Worm (Caenorhabditis elegans) whole organism, L1 larva: ENCODE data around the gene F18E9.1.

Experiments
- C16A3.4 ChIP-seq: fragments of 150-350 bp; optimal IDR thresholded peaks from 2 replicates; lab custom pipeline; 2014; ENCODE audit warnings: missing biosample characterization, missing genetic modification characterization
- C34B4.2 ChIP-seq: sonication (generic microtip); optimal IDR thresholded peaks from 2 replicates; lab custom pipeline; 2017; ENCODE audit warnings: mild to moderate bottlenecking, missing genetic modification characterization, missing compliant biosample characterization
- F16B12.6 ChIP-seq: fragments of 150-350 bp; optimal IDR thresholded peaks from 2 replicates; lab custom pipeline; 2014; ENCODE audit warnings: missing biosample characterization, missing genetic modification characterization
- aha-1 ChIP-seq: fragments of 150-350 bp; optimal IDR thresholded peaks from 2 replicates; lab custom pipeline; 2014; ENCODE audit warnings: missing biosample characterization, missing genetic modification characterization
- aly-2 ChIP-seq: fragments of 150-350 bp; optimal IDR thresholded peaks from 2 replicates; lab custom pipeline; 2014; ENCODE audit warnings: missing biosample characterization, missing genetic modification characterization
- ama-1 ChIP-seq: fragments of 150-350 bp; optimal IDR thresholded peaks from 2 replicates; lab custom pipeline; 2014
- blmp-1 ChIP-seq: fragments of 150-350 bp; optimal IDR thresholded peaks from 2 replicates; lab custom pipeline; 2014; ENCODE audit warnings: missing biosample characterization, missing genetic modification characterization
- ceh-8 ChIP-seq: fragments of 200-800 bp; sonication (Bioruptor generic); optimal IDR thresholded peaks from 2 replicates; lab custom pipeline; 2018; ENCODE audit warnings: mild to moderate bottlenecking, missing genetic modification characterization, moderate library complexity, missing compliant biosample characterization
- ceh-82 ChIP-seq, 3 experiments: fragments of 150-350 bp in 1 of 3; sonication (generic microtip) in 2 of 3; optimal IDR thresholded peaks; 2 replicates each; lab custom pipeline; 2014 to 2017; ENCODE audit warnings: missing biosample characterization in 3 of 3, missing genetic modification characterization in 3 of 3
- ceh-90 ChIP-seq: sonication (generic microtip); optimal IDR thresholded peaks from 2 replicates; lab custom pipeline; 2016; ENCODE audit warnings: missing genetic modification characterization, missing compliant biosample characterization
- dpl-1 ChIP-seq, 3 experiments: fragments of 150-350 bp in 2 of 3; sonication (generic microtip) in 1 of 3; optimal IDR thresholded peaks; 2 replicates each; lab custom pipeline; 2014 to 2017; ENCODE audit warnings: missing biosample characterization in 3 of 3, missing genetic modification characterization in 3 of 3, missing genetic modification reagents in 3 of 3
- dsc-1 ChIP-seq: sonication (generic microtip); optimal IDR thresholded peaks from 2 replicates; lab custom pipeline; 2016; ENCODE audit warnings: mild to moderate bottlenecking, missing genetic modification characterization, missing compliant biosample characterization
- efl-3 ChIP-seq: fragments of 200-800 bp; sonication (Bioruptor generic); optimal IDR thresholded peaks from 2 replicates; lab custom pipeline; 2018; ENCODE audit warnings: mild to moderate bottlenecking, missing genetic modification characterization, missing compliant biosample characterization
- egl-13 ChIP-seq: sonication (generic microtip); optimal IDR thresholded peaks from 2 replicates; lab custom pipeline; 2016; ENCODE audit warnings: missing genotype, missing genetic modification reagents, missing genetic modification characterization, missing compliant biosample characterization
- elt-2 ChIP-seq: sonication (generic microtip); optimal IDR thresholded peaks from 2 replicates; lab custom pipeline; 2016; ENCODE audit warnings: missing genetic modification characterization, mild to moderate bottlenecking, inconsistent platforms, missing compliant biosample characterization, missing genetic modification reagents
- elt-3 ChIP-seq, 6 experiments: fragments of 150-350 bp in 1 of 6; sonication (generic microtip); optimal IDR thresholded peaks; 2 replicates each; lab custom pipeline; 2017 to 2018; ENCODE audit warnings: missing biosample characterization in 6 of 6, missing genetic modification characterization in 6 of 6, inconsistent platforms in 1 of 6
- ets-5 ChIP-seq: fragments of 200-800 bp; sonication (Bioruptor generic); IDR thresholded peaks from 2 replicates; pipeline ENCODE4 v1.3.6; 2022; ENCODE audit warnings: missing genetic modification characterization, missing compliant biosample characterization
- hpl-2 ChIP-seq: fragments of 150-350 bp; optimal IDR thresholded peaks from 2 replicates; lab custom pipeline; 2014; ENCODE audit warnings: missing biosample characterization, missing genetic modification reagents, missing genetic modification characterization
- lin-14 ChIP-seq: fragments of 200-800 bp; sonication (Bioruptor generic); optimal IDR thresholded peaks from 2 replicates; lab custom pipeline; 2018; ENCODE audit warnings: mild to moderate bottlenecking, missing genetic modification characterization, moderate library complexity, missing compliant biosample characterization
- lin-39 ChIP-seq: fragments of 150-350 bp; optimal IDR thresholded peaks from 2 replicates; lab custom pipeline; 2014; ENCODE audit warnings: missing biosample characterization, missing genetic modification reagents, missing genetic modification characterization
- lir-3 ChIP-seq: sonication (generic microtip); optimal IDR thresholded peaks from 2 replicates; lab custom pipeline; 2016; ENCODE audit warnings: mild to moderate bottlenecking, missing genetic modification characterization, moderate library complexity, missing compliant biosample characterization; ENCODE audit not compliant: poor library complexity
- lsy-2 ChIP-seq, 2 experiments: fragments of 150-350 bp; optimal IDR thresholded peaks; 2 replicates each; lab custom pipeline; 2014; ENCODE audit warnings: missing biosample characterization in 2 of 2, missing genetic modification characterization in 2 of 2
- mef-2 ChIP-seq: fragments of 150-350 bp; optimal IDR thresholded peaks from 2 replicates; lab custom pipeline; 2014; ENCODE audit warnings: missing biosample characterization, missing genetic modification characterization
- mep-1 ChIP-seq: fragments of 150-350 bp; optimal IDR thresholded peaks from 2 replicates; lab custom pipeline; 2014; ENCODE audit warnings: missing biosample characterization, missing genetic modification characterization
- nhr-11 ChIP-seq: fragments of 150-350 bp; optimal IDR thresholded peaks from 2 replicates; lab custom pipeline; 2014; ENCODE audit warnings: missing biosample characterization, missing genetic modification characterization
- nhr-12 ChIP-seq: sonication (generic microtip); optimal IDR thresholded peaks from 2 replicates; lab custom pipeline; 2017; ENCODE audit warnings: missing biosample characterization, missing genetic modification characterization
- nhr-19 ChIP-seq: fragments of 200-800 bp; sonication (Bioruptor generic); conservative IDR thresholded peaks from 2 replicates; pipeline ENCODE4 v1.3.6; 2022; ENCODE audit warnings: missing genetic modification characterization, missing compliant biosample characterization
- nhr-20 ChIP-seq: sonication (generic microtip); optimal IDR thresholded peaks from 2 replicates; lab custom pipeline; 2016; ENCODE audit warnings: mild to moderate bottlenecking, missing genetic modification characterization, missing compliant biosample characterization
- nhr-237 ChIP-seq: fragments of 150-350 bp; optimal IDR thresholded peaks from 2 replicates; lab custom pipeline; 2014; ENCODE audit warnings: missing biosample characterization, missing genetic modification characterization
- nhr-28 ChIP-seq: fragments of 150-350 bp; optimal IDR thresholded peaks from 2 replicates; lab custom pipeline; 2014; ENCODE audit warnings: missing biosample characterization, missing genetic modification characterization
- nhr-47 ChIP-seq: sonication (generic microtip); optimal IDR thresholded peaks from 2 replicates; lab custom pipeline; 2016; ENCODE audit warnings: mild to moderate bottlenecking, missing genetic modification characterization, moderate library complexity, missing compliant biosample characterization
- nhr-71 ChIP-seq: sonication (generic microtip); optimal IDR thresholded peaks from 2 replicates; lab custom pipeline; 2016; ENCODE audit warnings: mild to moderate bottlenecking, missing genetic modification characterization, moderate library complexity, missing compliant biosample characterization
- nhr-76 ChIP-seq: sonication (generic microtip); optimal IDR thresholded peaks from 2 replicates; lab custom pipeline; 2017; ENCODE audit warnings: missing biosample characterization, missing genetic modification characterization
- nhr-84 ChIP-seq: sonication (generic microtip); optimal IDR thresholded peaks from 2 replicates; lab custom pipeline; 2017; ENCODE audit warnings: missing biosample characterization, missing genetic modification characterization
- nhr-85 ChIP-seq: sonication (generic microtip); peaks from one replicate; lab custom pipeline; 2016; ENCODE audit warnings: missing genetic modification characterization, inconsistent platforms, missing compliant biosample characterization
- nhr-90 ChIP-seq: sonication (generic microtip); optimal IDR thresholded peaks from 2 replicates; lab custom pipeline; 2016; ENCODE audit warnings: mild to moderate bottlenecking, missing genetic modification characterization, missing compliant biosample characterization; ENCODE audit not compliant: poor library complexity
- rnt-1 ChIP-seq: sonication (generic microtip); optimal IDR thresholded peaks from 2 replicates; lab custom pipeline; 2016; ENCODE audit warnings: mild to moderate bottlenecking, missing genetic modification characterization, moderate library complexity, missing compliant biosample characterization
- snpc-4 ChIP-seq: fragments of 150-350 bp; optimal IDR thresholded peaks from 2 replicates; lab custom pipeline; 2014; ENCODE audit warnings: missing biosample characterization, missing genetic modification characterization
- snu-23 ChIP-seq: sonication (generic microtip); optimal IDR thresholded peaks from 2 replicates; lab custom pipeline; 2016; ENCODE audit warnings: missing genetic modification characterization, missing compliant biosample characterization
- sox-4 ChIP-seq: sonication (generic microtip); optimal IDR thresholded peaks from 2 replicates; lab custom pipeline; 2016; ENCODE audit warnings: missing genetic modification characterization, missing compliant biosample characterization
- swsn-7 ChIP-seq: sonication (generic microtip); optimal IDR thresholded peaks from 2 replicates; lab custom pipeline; 2016; ENCODE audit warnings: missing genetic modification characterization, missing compliant biosample characterization
- unc-30 ChIP-seq: sonication (generic microtip); optimal IDR thresholded peaks from 2 replicates; lab custom pipeline; 2017; ENCODE audit warnings: missing biosample characterization, missing genetic modification characterization
- zag-1 ChIP-seq: fragments of 150-350 bp; optimal IDR thresholded peaks from 2 replicates; lab custom pipeline; 2014; ENCODE audit warnings: missing biosample characterization, missing genetic modification characterization
- zip-4 ChIP-seq: fragments of 200-800 bp; sonication (Bioruptor generic); optimal IDR thresholded peaks from 2 replicates; lab custom pipeline; 2018; ENCODE audit warnings: mild to moderate bottlenecking, missing genetic modification characterization, moderate library complexity, missing compliant biosample characterization
- ztf-11 ChIP-seq, 2 experiments: sonication (generic microtip); optimal IDR thresholded peaks; 2 replicates each; lab custom pipeline; 2016 to 2017; ENCODE audit warnings: missing genetic modification characterization in 2 of 2, missing biosample characterization in 1 of 2, missing compliant biosample characterization in 1 of 2
- ztf-4 ChIP-seq: fragments of 150-350 bp; optimal IDR thresholded peaks from 2 replicates; lab custom pipeline; 2014; ENCODE audit warnings: missing biosample characterization, missing genetic modification characterization

Gene F18E9.1

ce11 chrX:8584825-8585384 is 16.4 kb upstream of the F18E9.1 start:
- TF ChIP-seq dsc-1 (tag; lab: Kevin White, UChicago) (no peak), elt-3 (tag; optimal IDR thresholded peaks at IDR 0.05; lab: Kevin White, UChicago) (peak in 1 of 6 experiments; percentile 19), mep-1 (tag; lab: Kevin White, UChicago) (peak; percentile 36), aha-1 (no peak), swsn-7 (tag; lab: Kevin White, UChicago) (no peak), ceh-90 (no peak), ets-5 (GFP tag; lab: Robert Waterston, UW) (no peak), nhr-47 (tag; lab: Kevin White, UChicago) (no peak), dpl-1 (GFP tag; optimal IDR thresholded peaks at IDR 0.05; lab: Kevin White, UChicago) (no peak), lin-39 (no peak), efl-3 (GFP tag; lab: Kevin White, UChicago) (no peak), C16A3.4 (tag; lab: Kevin White, UChicago) (no peak), nhr-12 (no peak), nhr-19 (GFP tag; lab: Robert Waterston, UW) (0 out of 2 replicates have a peak, but pooled peaks have one; percentile 2), snu-23 (peak; percentile 32), mef-2 (tag; lab: Kevin White, UChicago) (no peak), blmp-1 (tag; lab: Kevin White, UChicago) (no peak), lin-14 (GFP tag; lab: Kevin White, UChicago) (peak; percentile 62), zip-4 (GFP tag; lab: Kevin White, UChicago) (no peak), aly-2 (tag; lab: Kevin White, UChicago) (no peak), rnt-1 (tag; lab: Kevin White, UChicago) (peak; percentile 13), C34B4.2 (no peak), lir-3 (no peak), sox-4 (tag; lab: Kevin White, UChicago) (no peak), nhr-71 (tag; lab: Kevin White, UChicago) (peak; percentile 13), nhr-237 (tag; lab: Kevin White, UChicago) (no peak), ztf-11 (tag; optimal IDR thresholded peaks at IDR 0.05; lab: Kevin White, UChicago) (no peak), nhr-20 (peak; percentile 21), nhr-90 (tag; lab: Kevin White, UChicago) (no peak), zag-1 (tag; lab: Kevin White, UChicago) (no peak), ztf-4 (no peak), nhr-76 (no peak), elt-2 (tag; lab: Kevin White, UChicago) (no peak), nhr-84 (tag; lab: Kevin White, UChicago) (no peak), ceh-82 (tag; optimal IDR thresholded peaks at IDR 0.05; lab: Kevin White, UChicago) (no peak), ama-1 (lab: Kevin White, UChicago) (no peak), unc-30 (tag; lab: Kevin White, UChicago) (no peak), hpl-2 (GFP tag; lab: Kevin White, UChicago) (no peak), egl-13 (no peak), lsy-2 (tag; optimal IDR thresholded peaks at IDR 0.05; lab: Kevin White, UChicago) (no peak), F16B12.6 (tag; lab: Kevin White, UChicago) (no peak), nhr-28 (tag; lab: Kevin White, UChicago) (no peak), nhr-85 (tag; lab: Kevin White, UChicago) (peak; percentile 90), snpc-4 (no peak)

- TF ChIP-seq elt-3 (tag; optimal IDR thresholded peaks at IDR 0.05; lab: Kevin White, UChicago), result peak in 1 of 6 experiments; percentile 6
- no peak for TF ChIP-seq nhr-11 (tag; lab: Kevin White, UChicago)
- TF ChIP-seq egl-13, result no peak
- TF ChIP-seq ceh-8 (GFP tag; lab: Kevin White, UChicago), result no peak
- TF ChIP-seq, all 84 proteins: peak for 1
Observed at ce11 chrX:8585837-8586236, 15.5 kb upstream of the F18E9.1 start, which contains the start of gene F18E9.3. TSS of gene F18E9.3 (plus strand) at chrX:8586147.
